Worm (Caenorhabditis elegans) whole organism, L3 larva: ENCODE data around the gene dnj-13.

ENCODE experiments used
- aly-2 ChIP-seq: fragments of 150-350 bp; optimal IDR thresholded peaks from 2 replicates; lab custom pipeline; 2014; ENCODE audit warnings: missing biosample characterization, missing genetic modification characterization
- ceh-9 ChIP-seq: sonication (generic microtip); optimal IDR thresholded peaks from 2 replicates; lab custom pipeline; 2018; ENCODE audit warnings: missing biosample characterization, missing genetic modification characterization
- elt-3 ChIP-seq, 3 experiments: fragments of 150-350 bp in 1 of 3; sonication (generic microtip) in 2 of 3; optimal IDR thresholded peaks; 2 replicates in 2 of 3; 4 replicates in 1 of 3; lab custom pipeline; 2014 to 2017; ENCODE audit warnings: missing biosample characterization in 3 of 3, missing genetic modification characterization in 3 of 3
- fos-1 ChIP-seq: fragments of 150-350 bp; optimal IDR thresholded peaks from 2 replicates; lab custom pipeline; 2014; ENCODE audit warnings: missing biosample characterization, missing genetic modification characterization
- nfya-1 ChIP-seq: sonication (generic microtip); optimal IDR thresholded peaks from 2 replicates; lab custom pipeline; 2017; ENCODE audit warnings: missing genetic modification characterization, mild to moderate bottlenecking, missing compliant biosample characterization, antibody characterized with exemption, moderate library complexity; ENCODE audit not compliant: insufficient read depth
- nhr-77 ChIP-seq: fragments of 150-350 bp; optimal IDR thresholded peaks from 2 replicates; lab custom pipeline; 2014; ENCODE audit warnings: missing biosample characterization, missing genetic modification characterization
- zag-1 ChIP-seq: fragments of 150-350 bp; optimal IDR thresholded peaks from 2 replicates; lab custom pipeline; 2014; ENCODE audit warnings: missing biosample characterization, missing genetic modification characterization

DNA sequence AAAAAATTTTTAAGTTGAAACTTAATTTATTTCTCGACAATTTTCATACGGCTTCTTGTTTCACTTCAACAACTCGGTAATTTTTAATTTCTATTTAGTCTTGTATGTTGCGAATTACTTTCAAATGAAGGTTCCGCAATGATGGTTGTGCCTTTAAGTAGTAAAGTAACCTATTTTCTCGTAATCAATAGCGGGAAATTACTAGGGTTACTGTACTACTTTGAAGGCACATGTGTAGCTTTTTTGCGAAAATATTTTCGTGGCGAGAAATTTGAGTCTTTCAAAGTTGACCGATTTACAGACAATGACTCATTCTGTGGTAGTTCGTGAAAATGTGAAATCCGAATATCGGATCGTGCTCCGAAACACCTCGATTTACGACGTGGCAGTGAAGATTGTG lies 27.3 kb upstream of the dnj-13 start, which contains the start of gene B0334.10:
- TF ChIP-seq nfya-1 (tag; lab: Kevin White, UChicago) (no peak), zag-1 (tag; lab: Kevin White, UChicago) (no peak), nhr-77 (tag; lab: Kevin White, UChicago) (no peak), fos-1 (tag; lab: Kevin White, UChicago) (no peak), aly-2 (no peak), elt-3 (tag; optimal IDR thresholded peaks at IDR 0.05; lab: Kevin White, UChicago) (no peak), ceh-9 (tag; lab: Kevin White, UChicago) (no peak)
